Worm (Caenorhabditis elegans) whole organism, L3 larva: ENCODE data around the gene str-25.

Experiments used
- R02D3.7 ChIP-seq: fragments of 150-350 bp; optimal IDR thresholded peaks from 2 replicates; lab custom pipeline; 2014; ENCODE audit warnings: missing biosample characterization, missing genetic modification characterization
- ama-1 ChIP-seq: fragments of 150-350 bp; optimal IDR thresholded peaks from 2 replicates; lab custom pipeline; 2018
- ceh-28 ChIP-seq: fragments of 150-350 bp; optimal IDR thresholded peaks from 2 replicates; lab custom pipeline; 2014; ENCODE audit warnings: missing biosample characterization, missing genetic modification reagents, missing genetic modification characterization
- ceh-82 ChIP-seq: fragments of 150-350 bp; optimal IDR thresholded peaks from 2 replicates; lab custom pipeline; 2014; ENCODE audit warnings: missing biosample characterization, missing genetic modification characterization
- fos-1 ChIP-seq: fragments of 150-350 bp; optimal IDR thresholded peaks from 2 replicates; lab custom pipeline; 2014; ENCODE audit warnings: missing biosample characterization, missing genetic modification characterization
- lin-39 ChIP-seq: fragments of 150-350 bp; optimal IDR thresholded peaks from 2 replicates; lab custom pipeline; 2018; ENCODE audit warnings: missing biosample characterization, missing genetic modification reagents, missing genetic modification characterization
- nhr-11 ChIP-seq: fragments of 150-350 bp; optimal IDR thresholded peaks from 2 replicates; lab custom pipeline; 2014; ENCODE audit warnings: missing biosample characterization, missing genetic modification characterization
- pha-4 ChIP-seq: fragments of 150-350 bp; optimal IDR thresholded peaks from 2 replicates; lab custom pipeline; 2014; ENCODE audit warnings: missing biosample characterization, missing genetic modification reagents, missing genetic modification characterization
- pqm-1 ChIP-seq: fragments of 150-350 bp; optimal IDR thresholded peaks from 2 replicates; lab custom pipeline; 2017; ENCODE audit warnings: missing biosample characterization, missing genetic modification characterization, inconsistent platforms
- sea-2 ChIP-seq: fragments of 150-350 bp; sonication (generic microtip); optimal IDR thresholded peaks from 4 replicates; lab custom pipeline; 2014; ENCODE audit warnings: missing biosample characterization, missing genetic modification reagents, missing genetic modification characterization
- snpc-4 ChIP-seq: fragments of 150-350 bp; optimal IDR thresholded peaks from 2 replicates; lab custom pipeline; 2014; ENCODE audit warnings: missing biosample characterization, missing genetic modification characterization
- unc-62 ChIP-seq: fragments of 150-350 bp; sonication (generic microtip); optimal IDR thresholded peaks from 4 replicates; lab custom pipeline; 2014; ENCODE audit warnings: missing biosample characterization, missing genetic modification reagents, missing genetic modification characterization

DNA sequence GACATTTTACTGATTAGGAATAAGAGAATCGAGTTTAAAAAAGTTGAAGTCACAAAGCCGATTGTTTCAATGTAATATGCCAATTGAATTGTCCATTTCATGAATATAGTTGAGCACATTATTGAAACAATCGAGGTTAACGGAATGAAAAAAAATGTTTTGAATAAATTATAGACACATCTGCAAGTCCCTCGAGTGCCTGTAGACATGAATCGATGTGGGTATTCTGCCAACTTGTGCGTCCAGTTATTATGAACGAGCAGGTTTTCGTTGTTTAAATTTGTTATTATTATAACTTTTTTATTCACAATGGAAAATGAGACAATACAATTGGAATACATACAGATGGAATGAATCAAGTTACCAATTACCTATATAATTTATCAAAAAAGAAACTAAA is 42.9 kb downstream of the str-25 start, which contains the start of gene str-99:
- TF ChIP-seq nhr-11, result no peak
- TF ChIP-seq sea-2 (GFP tag; lab: Kevin White, UChicago), result no peak
- no peak for TF ChIP-seq pqm-1 (tag; lab: Kevin White, UChicago)
- TF ChIP-seq pha-4 (tag; lab: Kevin White, UChicago), result no peak
- no peak for TF ChIP-seq snpc-4 (tag; lab: Kevin White, UChicago)
- TF ChIP-seq unc-62 (GFP tag; lab: Kevin White, UChicago), result no peak
- no peak for TF ChIP-seq ceh-28 (tag; lab: Kevin White, UChicago)
- TF ChIP-seq fos-1 (tag; lab: Kevin White, UChicago), result no peak
- no peak for TF ChIP-seq ceh-82 (tag; lab: Kevin White, UChicago)
- TF ChIP-seq ama-1 (lab: Kevin White, UChicago), result no peak
- TF ChIP-seq R02D3.7 (tag; lab: Kevin White, UChicago), result no peak
- no peak for TF ChIP-seq lin-39 (tag; lab: Kevin White, UChicago)
